Fruit fly (Drosophila melanogaster): ENCODE data around the gene Nplp4.

Gene Nplp4

dm6 chr2L:1986343-1987280, 21.6 kb upstream of the Nplp4 start:
- TF ChIP-seq CTCF (optimal IDR thresholded peaks at IDR 0.05): no peak
- no peak for TF ChIP-seq CG8478 (optimal IDR thresholded peaks at IDR 0.05)

dm6 chr2L:1987434-1988191, 20.6 kb upstream of the Nplp4 start, which contains the start of gene Got2:
TSS of gene Got2 (minus strand) at chr2L:1987758.
- TF ChIP-seq CG8478 (optimal IDR thresholded peaks at IDR 0.05) (no peak), CTCF (optimal IDR thresholded peaks at IDR 0.05) (no peak)

- TF ChIP-seq CTCF (optimal IDR thresholded peaks at IDR 0.05): no peak
- no peak for TF ChIP-seq CG8478 (optimal IDR thresholded peaks at IDR 0.05)
Measured at dm6 chr2L:1988192-1988561, 20.0 kb upstream of the Nplp4 start, which contains the start of gene Npc2a. TSS of gene Npc2a (plus strand) at chr2L:1988290.

dm6 chr2L:1989278-1989918, 18.8 kb upstream of the Nplp4 start:
- no peak for TF ChIP-seq CG8478 (optimal IDR thresholded peaks at IDR 0.05)
- TF ChIP-seq CTCF (optimal IDR thresholded peaks at IDR 0.05): no peak

dm6 chr2L:1992060-1992459, 16.2 kb upstream of the Nplp4 start, which contains the start of gene Obp22a:
TSS of gene Obp22a (minus strand) at chr2L:1992160.
- no peak for TF ChIP-seq CTCF (optimal IDR thresholded peaks at IDR 0.05)
- TF ChIP-seq CG8478 (optimal IDR thresholded peaks at IDR 0.05): no peak

- TF ChIP-seq CG8478 (optimal IDR thresholded peaks at IDR 0.05): no peak
- no peak for TF ChIP-seq CTCF (optimal IDR thresholded peaks at IDR 0.05)
Measured at dm6 chr2L:2006082-2006669, 2.0 kb upstream of the Nplp4 start, which contains the start of gene CG33543. TSS of gene CG33543 (minus strand) at chr2L:2006313.

dm6 chr2L:2007093-2007492, 1.1 kb upstream of the Nplp4 start, which contains the start of gene CG15353:
TSS of gene CG15353 (minus strand) at chr2L:2007193.
- TF ChIP-seq CTCF (optimal IDR thresholded peaks at IDR 0.05) (no peak), CG8478 (optimal IDR thresholded peaks at IDR 0.05) (no peak)

- no peak for TF ChIP-seq CG8478 (optimal IDR thresholded peaks at IDR 0.05)
- TF ChIP-seq CTCF (optimal IDR thresholded peaks at IDR 0.05): peak; percentile 1 to 30
Measured at dm6 chr2L:2008980-2009954, 1.1 kb downstream of the Nplp4 start, which contains the start of gene CG4238. TSS of gene CG4238 (plus strand) at chr2L:2009859.

dm6 chr2L:2010335-2011061, 2.3 kb downstream of the Nplp4 start:
- TF ChIP-seq CTCF (optimal IDR thresholded peaks at IDR 0.05) (no peak), CG8478 (optimal IDR thresholded peaks at IDR 0.05) (no peak)

dm6 chr2L:2011430-2011829, 3.2 kb downstream of the Nplp4 start:
- TF ChIP-seq CTCF (optimal IDR thresholded peaks at IDR 0.05): no peak
- no peak for TF ChIP-seq CG8478 (optimal IDR thresholded peaks at IDR 0.05)

dm6 chr2L:2013057-2013456, 4.8 kb downstream of the Nplp4 start:
- TF ChIP-seq CG8478 (optimal IDR thresholded peaks at IDR 0.05): no peak
- TF ChIP-seq CTCF (optimal IDR thresholded peaks at IDR 0.05): no peak

- TF ChIP-seq CTCF (optimal IDR thresholded peaks at IDR 0.05) (no peak), CG8478 (optimal IDR thresholded peaks at IDR 0.05) (no peak)
Measured at dm6 chr2L:2013836-2014434, 5.7 kb downstream of the Nplp4 start.

All from S2 (cell line).